Worm (Caenorhabditis elegans) whole organism, young adult: Measurements from ENCODE around the gene F56H9.6.

ENCODE experiments used
- B0035.1 ChIP-seq: sonication (generic microtip); optimal IDR thresholded peaks from 2 replicates; lab custom pipeline; 2016; ENCODE audit warnings: missing genetic modification characterization, mild to moderate bottlenecking, missing compliant biosample characterization, missing genotype, missing genetic modification reagents
- B0336.3 ChIP-seq: fragments of 200-800 bp; sonication (Bioruptor generic); IDR thresholded peaks from 2 replicates; pipeline ENCODE4 v1.3.6; 2022; ENCODE audit warnings: missing genetic modification characterization, missing compliant biosample characterization
- D2030.7 ChIP-seq: fragments of 200-800 bp; sonication (Bioruptor generic); IDR thresholded peaks from 2 replicates; pipeline ENCODE4 v1.3.6; 2022; ENCODE audit warnings: missing genetic modification reagents, missing genetic modification characterization, missing compliant biosample characterization
- F10E7.11 ChIP-seq: sonication (generic microtip); optimal IDR thresholded peaks from 2 replicates; lab custom pipeline; 2017; ENCODE audit warnings: mild to moderate bottlenecking, missing genetic modification characterization, moderate library complexity, missing compliant biosample characterization
- F33H1.4 ChIP-seq: fragments of 200-800 bp; sonication (Bioruptor generic); IDR thresholded peaks from 2 replicates; pipeline ENCODE4 v1.3.6; 2022; ENCODE audit warnings: missing genetic modification reagents, missing genetic modification characterization, missing compliant biosample characterization
- K11D2.4 ChIP-seq: fragments of 200-800 bp; sonication (Bioruptor generic); IDR thresholded peaks from 2 replicates; pipeline ENCODE4 v1.3.6; 2022; ENCODE audit warnings: missing genetic modification reagents, missing genetic modification characterization, missing compliant biosample characterization
- T26A5.8 ChIP-seq: sonication (generic microtip); optimal IDR thresholded peaks from 2 replicates; lab custom pipeline; 2016; ENCODE audit warnings: missing genetic modification characterization, missing compliant biosample characterization
- Y53G8AR.9 ChIP-seq: fragments of 200-800 bp; sonication (Bioruptor generic); conservative IDR thresholded peaks from 2 replicates; pipeline ENCODE4 v1.3.6; 2022; ENCODE audit warnings: missing genetic modification reagents, missing genetic modification characterization, missing compliant biosample characterization
- Y56A3A.18 ChIP-seq: fragments of 200-800 bp; sonication (Bioruptor generic); IDR thresholded peaks from 2 replicates; pipeline ENCODE4 v1.3.6; 2022; ENCODE audit warnings: missing genetic modification reagents, missing genetic modification characterization, missing compliant biosample characterization
- Y79H2A.3 ChIP-seq: fragments of 200-800 bp; sonication (Bioruptor generic); conservative IDR thresholded peaks from 2 replicates; pipeline ENCODE4 v1.3.6; 2022; ENCODE audit warnings: missing genetic modification reagents, missing genetic modification characterization, missing compliant biosample characterization
- atf-7 ChIP-seq: sonication (generic microtip); optimal IDR thresholded peaks from 2 replicates; lab custom pipeline; 2017; ENCODE audit warnings: mild to moderate bottlenecking, missing genetic modification characterization, missing compliant biosample characterization
- athp-1 ChIP-seq: sonication (generic microtip); optimal IDR thresholded peaks from 2 replicates; lab custom pipeline; 2017; ENCODE audit warnings: mild to moderate bottlenecking, missing genetic modification characterization, missing compliant biosample characterization
- attf-3 ChIP-seq: fragments of 200-800 bp; sonication (Bioruptor generic); conservative IDR thresholded peaks from 2 replicates; pipeline ENCODE4 v1.3.6; 2022; ENCODE audit warnings: missing genetic modification reagents, missing genetic modification characterization, missing compliant biosample characterization
- attf-5 ChIP-seq: fragments of 200-800 bp; sonication (Bioruptor generic); optimal IDR thresholded peaks from 2 replicates; lab custom pipeline; 2018; ENCODE audit warnings: mild to moderate bottlenecking, missing genetic modification characterization, missing compliant biosample characterization
- attf-6 ChIP-seq: fragments of 200-800 bp; sonication (Bioruptor generic); IDR thresholded peaks from 2 replicates; pipeline ENCODE4 v1.3.6; 2022; ENCODE audit warnings: missing genetic modification reagents, missing genetic modification characterization, missing compliant biosample characterization
- bed-2 ChIP-seq: fragments of 200-800 bp; sonication (Bioruptor generic); IDR thresholded peaks from 2 replicates; pipeline ENCODE4 v1.3.6; 2022; ENCODE audit warnings: missing genetic modification reagents, missing genetic modification characterization, missing compliant biosample characterization
- cebp-1 ChIP-seq, 2 experiments: fragments of 200-800 bp in 1 of 2; sonication (Bioruptor generic) in 1 of 2; sonication (generic microtip) in 1 of 2; IDR thresholded peaks in 1 of 2; optimal IDR thresholded peaks in 1 of 2; 2 replicates each; pipeline versions ENCODE4 v1.3.6 to Lab custom; 2017 to 2022; ENCODE audit warnings: missing compliant biosample characterization in 2 of 2, missing genetic modification characterization in 2 of 2, mild to moderate bottlenecking in 1 of 2, missing genetic modification reagents in 1 of 2, moderate library complexity in 1 of 2
- ceh-100 ChIP-seq: fragments of 200-800 bp; sonication (Bioruptor generic); IDR thresholded peaks from 2 replicates; pipeline ENCODE4 v1.3.6; 2022; ENCODE audit warnings: missing genetic modification reagents, missing genetic modification characterization, missing compliant biosample characterization
- die-1 ChIP-seq: sonication (generic microtip); optimal IDR thresholded peaks from 2 replicates; lab custom pipeline; 2016; ENCODE audit warnings: missing genotype, mild to moderate bottlenecking, missing genetic modification characterization, missing compliant biosample characterization
- dox-1 ChIP-seq: fragments of 200-800 bp; sonication (Bioruptor generic); IDR thresholded peaks from 2 replicates; pipeline ENCODE4 v1.3.6; 2022; ENCODE audit warnings: missing genetic modification reagents, missing genetic modification characterization, missing compliant biosample characterization
- efl-1 ChIP-seq: fragments of 150-350 bp; optimal IDR thresholded peaks from 2 replicates; lab custom pipeline; 2014; ENCODE audit warnings: missing biosample characterization, missing genetic modification reagents, missing genetic modification characterization
- ekl-4 ChIP-seq: fragments of 200-800 bp; sonication (Bioruptor generic); IDR thresholded peaks from 2 replicates; pipeline ENCODE4 v1.3.6; 2022; ENCODE audit warnings: missing genetic modification reagents, missing genetic modification characterization, missing compliant biosample characterization
- gei-17 ChIP-seq: fragments of 200-800 bp; sonication (Bioruptor generic); optimal IDR thresholded peaks from 2 replicates; lab custom pipeline; 2018; ENCODE audit warnings: mild to moderate bottlenecking, missing genetic modification characterization, missing compliant biosample characterization
- hlh-12 ChIP-seq: sonication (generic microtip); optimal IDR thresholded peaks from 2 replicates; lab custom pipeline; 2016; ENCODE audit warnings: missing genetic modification characterization, missing compliant biosample characterization
- hmg-1.2 ChIP-seq: fragments of 200-800 bp; sonication (Bioruptor generic); IDR thresholded peaks from 2 replicates; pipeline ENCODE4 v1.3.6; 2022; ENCODE audit warnings: missing genetic modification reagents, missing genetic modification characterization, missing compliant biosample characterization
- hrde-1 ChIP-seq: sonication (generic microtip); optimal IDR thresholded peaks from 2 replicates; lab custom pipeline; 2016; ENCODE audit warnings: missing genetic modification characterization, mild to moderate bottlenecking, missing compliant biosample characterization, moderate library complexity, missing genotype, missing genetic modification reagents, borderline replicate concordance
- hsf-1 ChIP-seq: fragments of 200-800 bp; sonication (Bioruptor generic); IDR thresholded peaks from 2 replicates; pipeline ENCODE4 v1.3.6; 2022; ENCODE audit warnings: missing genetic modification reagents, missing genetic modification characterization, missing compliant biosample characterization
- lin-40 ChIP-seq: sonication (generic microtip); optimal IDR thresholded peaks from 2 replicates; lab custom pipeline; 2016; ENCODE audit warnings: missing genetic modification characterization, mild to moderate bottlenecking, missing compliant biosample characterization, missing genotype, missing genetic modification reagents
- lin-54 ChIP-seq: fragments of 200-800 bp; sonication (Bioruptor generic); optimal IDR thresholded peaks from 2 replicates; lab custom pipeline; 2018; ENCODE audit warnings: mild to moderate bottlenecking, missing genetic modification characterization, missing compliant biosample characterization
- lsl-1 ChIP-seq: fragments of 200-800 bp; sonication (Bioruptor generic); optimal IDR thresholded peaks from 2 replicates; lab custom pipeline; 2018; ENCODE audit warnings: mild to moderate bottlenecking, missing genetic modification characterization, moderate library complexity, missing compliant biosample characterization
- madf-10 ChIP-seq: sonication (generic microtip); optimal IDR thresholded peaks from 2 replicates; lab custom pipeline; 2016; ENCODE audit warnings: mild to moderate bottlenecking, missing genetic modification characterization, missing compliant biosample characterization
- mxl-1 ChIP-seq: sonication (generic microtip); optimal IDR thresholded peaks from 2 replicates; lab custom pipeline; 2016; ENCODE audit warnings: missing genetic modification characterization, missing compliant biosample characterization
- nfya-1 ChIP-seq: sonication (generic microtip); optimal IDR thresholded peaks from 2 replicates; lab custom pipeline; 2017; ENCODE audit warnings: antibody characterized with exemption, missing compliant biosample characterization, missing genetic modification characterization, borderline replicate concordance; ENCODE audit not compliant: insufficient read depth
- nfya-2 ChIP-seq: fragments of 200-800 bp; sonication (Bioruptor generic); IDR thresholded peaks from 2 replicates; pipeline ENCODE4 v1.3.6; 2022; ENCODE audit warnings: missing genetic modification reagents, missing genetic modification characterization, missing compliant biosample characterization
- nhr-80 ChIP-seq: sonication (generic microtip); optimal IDR thresholded peaks from 2 replicates; lab custom pipeline; 2016; ENCODE audit warnings: missing genetic modification characterization, missing compliant biosample characterization
- pbrm-1 ChIP-seq: fragments of 200-800 bp; sonication (Bioruptor generic); IDR thresholded peaks from 2 replicates; pipeline ENCODE4 v1.3.6; 2022; ENCODE audit warnings: missing genetic modification reagents, missing genetic modification characterization, missing compliant biosample characterization
- pha-4 ChIP-seq: fragments of 150-350 bp; sonication (generic microtip); optimal IDR thresholded peaks from 2 replicates; lab custom pipeline; 2014; ENCODE audit warnings: missing biosample characterization, missing genetic modification reagents, missing genetic modification characterization
- snpc-1.1 ChIP-seq: sonication (generic microtip); optimal IDR thresholded peaks from 2 replicates; lab custom pipeline; 2017; ENCODE audit warnings: missing genetic modification characterization, mild to moderate bottlenecking, missing compliant biosample characterization, antibody characterized with exemption, moderate library complexity, missing genotype, missing genetic modification reagents; ENCODE audit not compliant: insufficient read depth
- snpc-1.3 ChIP-seq: sonication (generic microtip); optimal IDR thresholded peaks from 2 replicates; lab custom pipeline; 2017; ENCODE audit warnings: missing genetic modification characterization, mild to moderate bottlenecking, missing compliant biosample characterization, antibody characterized with exemption, moderate library complexity, missing genotype, missing genetic modification reagents; ENCODE audit not compliant: insufficient read depth
- snpc-4 ChIP-seq, 5 experiments: fragments of 150-350 bp in 1 of 5; sonication (generic microtip) in 4 of 5; optimal IDR thresholded peaks; 2 replicates each; lab custom pipeline; 2014 to 2018; ENCODE audit warnings: missing genetic modification characterization in 5 of 5, missing biosample characterization in 3 of 5, antibody characterized with exemption in 2 of 5, mild to moderate bottlenecking in 2 of 5, missing compliant biosample characterization in 2 of 5, missing genotype in 2 of 5, moderate library complexity in 2 of 5, missing genetic modification reagents in 1 of 5
- somi-1 ChIP-seq: fragments of 200-800 bp; sonication (Bioruptor generic); optimal IDR thresholded peaks from 2 replicates; lab custom pipeline; 2018; ENCODE audit warnings: mild to moderate bottlenecking, missing genetic modification characterization, missing compliant biosample characterization
- sptf-2 ChIP-seq: fragments of 200-800 bp; sonication (Bioruptor generic); optimal IDR thresholded peaks from 2 replicates; lab custom pipeline; 2018; ENCODE audit warnings: mild to moderate bottlenecking, missing genetic modification characterization, missing compliant biosample characterization
- tlf-1 ChIP-seq: fragments of 200-800 bp; sonication (Bioruptor generic); optimal IDR thresholded peaks from 2 replicates; lab custom pipeline; 2018; ENCODE audit warnings: mild to moderate bottlenecking, missing genetic modification characterization, missing compliant biosample characterization
- unc-62 ChIP-seq: fragments of 150-350 bp; optimal IDR thresholded peaks from 2 replicates; lab custom pipeline; 2014; ENCODE audit warnings: missing biosample characterization, missing genetic modification reagents, missing genetic modification characterization
- xnd-1 ChIP-seq: sonication (generic microtip); optimal IDR thresholded peaks from 2 replicates; lab custom pipeline; 2016; ENCODE audit warnings: missing genotype, missing genetic modification reagents, missing genetic modification characterization, missing compliant biosample characterization
- ztf-26 ChIP-seq: sonication (generic microtip); optimal IDR thresholded peaks from 2 replicates; lab custom pipeline; 2017; ENCODE audit warnings: missing genetic modification characterization, missing compliant biosample characterization

Gene F56H9.6

ce11 chrV:12659426-12659825 lies 29.8 kb upstream of the F56H9.6 start, which contains the start of gene ccch-3:
TSS of gene ccch-3 (minus strand) at chrV:12659687.
- TF ChIP-seq Y79H2A.3 (GFP tag; lab: Robert Waterston, UW) (no peak), gei-17 (GFP tag; lab: Kevin White, UChicago) (no peak), dox-1 (GFP tag; lab: Robert Waterston, UW) (peak; percentile 72; the same call in 1 of the 2 replicates), lin-40 (tag; lab: Kevin White, UChicago) (peak; percentile 70), attf-3 (GFP tag; lab: Robert Waterston, UW) (peak; percentile 68), attf-6 (no peak), madf-10 (tag; lab: Kevin White, UChicago) (peak; percentile 27), T26A5.8 (no peak), xnd-1 (no peak), nhr-80 (peak; percentile 53), efl-1 (no peak), D2030.7 (no peak; the same call in 1 of the 2 replicates), hmg-1.2 (peak; percentile 67), die-1 (tag; lab: Kevin White, UChicago) (no peak), pha-4 (tag; lab: Kevin White, UChicago) (no peak), snpc-4 (GFP tag; optimal IDR thresholded peaks at IDR 0.05; lab: Kevin White, UChicago) (peak; percentile 7), snpc-4 (tag; optimal IDR thresholded peaks at IDR 0.05; lab: Kevin White, UChicago) (peak in 3 of 4 experiments; percentile 43 to 60 (median 52)), nfya-1 (no peak), pbrm-1 (GFP tag; lab: Robert Waterston, UW) (peak; percentile 67; the same call in 1 of the 2 replicates), Y53G8AR.9 (GFP tag; lab: Robert Waterston, UW) (peak; percentile 84), sptf-2 (GFP tag; lab: Kevin White, UChicago) (peak; percentile 26), Y56A3A.18 (GFP tag; lab: Robert Waterston, UW) (no peak), lsl-1 (GFP tag; lab: Kevin White, UChicago) (peak; percentile 52), unc-62 (GFP tag; lab: Kevin White, UChicago) (no peak), ceh-100 (GFP tag; lab: Robert Waterston, UW) (0 out of 2 replicates have a peak, but pooled peaks have one; percentile 9), B0336.3 (GFP tag; lab: Robert Waterston, UW) (peak; percentile 90), hlh-12 (tag; lab: Kevin White, UChicago) (no peak), snpc-1.1 (tag; lab: Kevin White, UChicago) (no peak), atf-7 (peak; percentile 65), mxl-1 (no peak), hsf-1 (GFP tag; lab: Robert Waterston, UW) (peak; percentile 60; the same call in 1 of the 2 replicates), F33H1.4 (peak; percentile 26), tlf-1 (GFP tag; lab: Kevin White, UChicago) (peak; percentile 59), B0035.1 (tag; lab: Kevin White, UChicago) (no peak), hrde-1 (tag; lab: Kevin White, UChicago) (peak; percentile 32), somi-1 (GFP tag; lab: Kevin White, UChicago) (peak; percentile 42), attf-5 (GFP tag; lab: Kevin White, UChicago) (peak; percentile 80), cebp-1 (GFP tag; IDR thresholded peaks at IDR 0.05; lab: Robert Waterston, UW) (no peak), cebp-1 (tag; optimal IDR thresholded peaks at IDR 0.05; lab: Kevin White, UChicago) (peak; percentile 72), F10E7.11 (tag; lab: Kevin White, UChicago) (no peak), snpc-1.3 (peak; percentile 36), K11D2.4 (0 out of 2 replicates have a peak, but pooled peaks have one; percentile 27), athp-1 (tag; lab: Kevin White, UChicago) (peak; percentile 32), ztf-26 (tag; lab: Kevin White, UChicago) (no peak), lin-54 (GFP tag; lab: Kevin White, UChicago) (peak; percentile 83), nfya-2 (GFP tag; lab: Robert Waterston, UW) (no peak), ekl-4 (GFP tag; lab: Robert Waterston, UW) (peak; percentile 83), bed-2 (GFP tag; lab: Robert Waterston, UW) (no peak)
